Worm (Caenorhabditis elegans) whole organism, early embryonic: ENCODE data around the gene srpa-68.

Experiments
- ama-1 ChIP-seq: fragments of 150-350 bp; optimal IDR thresholded peaks from 2 replicates; lab custom pipeline; 2014
- ceh-36 ChIP-seq: sonication (generic microtip); optimal IDR thresholded peaks from 2 replicates; lab custom pipeline; 2016; ENCODE audit warnings: missing genetic modification characterization, inconsistent platforms, missing compliant biosample characterization
- hmbx-1 ChIP-seq: sonication (generic microtip); optimal IDR thresholded peaks from 2 replicates; lab custom pipeline; 2016; ENCODE audit warnings: mild to moderate bottlenecking, missing genetic modification characterization, missing compliant biosample characterization
- tbx-11 ChIP-seq: fragments of 200-800 bp; sonication (Bioruptor generic); IDR thresholded peaks from 2 replicates; pipeline ENCODE4 v1.3.6; 2022; ENCODE audit warnings: missing genetic modification characterization, missing compliant biosample characterization

DNA sequence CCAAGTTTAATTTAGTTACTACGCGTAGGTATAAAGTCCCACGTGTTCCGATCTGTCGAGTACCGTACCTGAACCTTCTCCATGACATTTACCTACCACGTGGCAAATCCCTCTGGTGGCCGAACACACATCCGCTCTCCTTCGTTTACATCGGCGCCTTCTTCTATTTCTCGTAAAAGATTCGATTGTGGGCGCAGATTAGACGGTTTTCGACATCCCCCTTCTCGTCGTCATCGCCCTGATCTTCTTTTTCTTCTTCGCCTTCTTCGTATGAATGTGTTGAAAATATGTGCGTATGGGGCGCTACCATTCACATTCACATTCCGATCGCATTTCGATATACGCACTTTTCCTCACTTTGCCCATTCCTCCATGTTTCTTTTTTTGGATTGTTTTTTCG is 5.3 kb upstream of the srpa-68 start:
- TF ChIP-seq hmbx-1 (tag; lab: Kevin White, UChicago) = no peak
- TF ChIP-seq ama-1 (lab: Kevin White, UChicago) = no peak
- no peak for TF ChIP-seq ceh-36 (tag; lab: Kevin White, UChicago)
- no peak for TF ChIP-seq tbx-11 (GFP tag; lab: Robert Waterston, UW)
